Worm (Caenorhabditis elegans) whole organism, L2 larva: ENCODE results near the gene T24H7.9.
A peak's percentile ranks its signal among the peaks of the same experiment; 100 is the strongest.

Experiments used
- C34F6.9 ChIP-seq: fragments of 150-350 bp; optimal IDR thresholded peaks from 2 replicates; lab custom pipeline; 2014; ENCODE audit warnings: missing biosample characterization, missing genetic modification characterization
- F13H6.1 ChIP-seq: sonication (generic microtip); optimal IDR thresholded peaks from 2 replicates; lab custom pipeline; 2016; ENCODE audit warnings: missing genetic modification characterization, missing compliant biosample characterization
- R02D3.7 ChIP-seq: fragments of 150-350 bp; optimal IDR thresholded peaks from 2 replicates; lab custom pipeline; 2014; ENCODE audit warnings: missing biosample characterization, missing genetic modification characterization
- ama-1 ChIP-seq: fragments of 150-350 bp; optimal IDR thresholded peaks from 2 replicates; lab custom pipeline; 2018; ENCODE audit warnings: inconsistent platforms
- ceh-16 ChIP-seq: fragments of 150-350 bp; optimal IDR thresholded peaks from 2 replicates; lab custom pipeline; 2014; ENCODE audit warnings: missing biosample characterization, missing genetic modification characterization
- ceh-82 ChIP-seq: fragments of 150-350 bp; optimal IDR thresholded peaks from 2 replicates; lab custom pipeline; 2014; ENCODE audit warnings: missing biosample characterization, missing genetic modification characterization
- crh-2 ChIP-seq: sonication (generic microtip); optimal IDR thresholded peaks from 2 replicates; lab custom pipeline; 2017; ENCODE audit warnings: missing biosample characterization, missing genetic modification characterization
- dmd-4 ChIP-seq: sonication (generic microtip); optimal IDR thresholded peaks from 2 replicates; lab custom pipeline; 2017; ENCODE audit warnings: missing biosample characterization, missing genetic modification characterization
- egl-27 ChIP-seq: sonication (generic microtip); optimal IDR thresholded peaks from 3 replicates; lab custom pipeline; 2017; ENCODE audit warnings: missing biosample characterization, missing genetic modification reagents, missing genetic modification characterization
- elt-1 ChIP-seq: fragments of 150-350 bp; optimal IDR thresholded peaks from 2 replicates; lab custom pipeline; 2014; ENCODE audit warnings: missing biosample characterization, missing genetic modification characterization
- elt-3 ChIP-seq: sonication (generic microtip); optimal IDR thresholded peaks from 2 replicates; lab custom pipeline; 2017; ENCODE audit warnings: missing biosample characterization, missing genetic modification characterization
- fos-1 ChIP-seq: fragments of 150-350 bp; optimal IDR thresholded peaks from 2 replicates; lab custom pipeline; 2014; ENCODE audit warnings: missing biosample characterization, missing genetic modification characterization
- lin-13 ChIP-seq: fragments of 150-350 bp; optimal IDR thresholded peaks from 2 replicates; lab custom pipeline; 2014; ENCODE audit warnings: missing biosample characterization, missing genetic modification reagents, missing genetic modification characterization
- mab-5 ChIP-seq: fragments of 150-350 bp; optimal IDR thresholded peaks from 2 replicates; lab custom pipeline; 2014; ENCODE audit warnings: missing biosample characterization, missing genetic modification characterization
- mbf-1 ChIP-seq: sonication (generic microtip); optimal IDR thresholded peaks from 2 replicates; lab custom pipeline; 2017; ENCODE audit warnings: missing biosample characterization, missing genetic modification characterization
- mdl-1 ChIP-seq, 2 experiments: fragments of 150-350 bp in 1 of 2; sonication (generic microtip) in 1 of 2; optimal IDR thresholded peaks; 2 replicates each; lab custom pipeline; 2017; ENCODE audit warnings: missing biosample characterization in 2 of 2, missing genetic modification characterization in 2 of 2
- nhr-10 ChIP-seq: sonication (generic microtip); optimal IDR thresholded peaks from 2 replicates; lab custom pipeline; 2017; ENCODE audit warnings: missing biosample characterization, missing genetic modification characterization
- nhr-11 ChIP-seq: fragments of 150-350 bp; optimal IDR thresholded peaks from 2 replicates; lab custom pipeline; 2014; ENCODE audit warnings: missing biosample characterization, missing genetic modification characterization
- nhr-12 ChIP-seq: fragments of 150-350 bp; optimal IDR thresholded peaks from 2 replicates; lab custom pipeline; 2014; ENCODE audit warnings: missing biosample characterization, missing genetic modification characterization
- nhr-129 ChIP-seq: fragments of 150-350 bp; optimal IDR thresholded peaks from 2 replicates; lab custom pipeline; 2014; ENCODE audit warnings: missing biosample characterization, missing genetic modification characterization
- nhr-237 ChIP-seq: fragments of 150-350 bp; optimal IDR thresholded peaks from 2 replicates; lab custom pipeline; 2014; ENCODE audit warnings: missing biosample characterization, missing genetic modification characterization
- nhr-25 ChIP-seq: fragments of 150-350 bp; sonication (generic microtip); optimal IDR thresholded peaks from 3 replicates; lab custom pipeline; 2014; ENCODE audit warnings: missing biosample characterization, missing genetic modification characterization
- nhr-6 ChIP-seq: fragments of 150-350 bp; optimal IDR thresholded peaks from 2 replicates; lab custom pipeline; 2014; ENCODE audit warnings: missing biosample characterization, missing genetic modification characterization
- nhr-77 ChIP-seq: fragments of 150-350 bp; optimal IDR thresholded peaks from 2 replicates; lab custom pipeline; 2014; ENCODE audit warnings: missing biosample characterization, missing genetic modification characterization
- peb-1 ChIP-seq: fragments of 150-350 bp; optimal IDR thresholded peaks from 2 replicates; lab custom pipeline; 2014; ENCODE audit warnings: missing biosample characterization, missing genetic modification characterization
- sem-4 ChIP-seq: fragments of 150-350 bp; optimal IDR thresholded peaks from 2 replicates; lab custom pipeline; 2014; ENCODE audit warnings: missing biosample characterization, missing genetic modification reagents, missing genetic modification characterization
- skn-1 ChIP-seq: sonication (generic microtip); optimal IDR thresholded peaks from 2 replicates; lab custom pipeline; 2017; ENCODE audit warnings: missing biosample characterization, missing genetic modification characterization
- sma-3 ChIP-seq: sonication (generic microtip); optimal IDR thresholded peaks from 2 replicates; lab custom pipeline; 2016; ENCODE audit warnings: missing genetic modification reagents, missing genetic modification characterization, missing compliant biosample characterization
- sma-9 ChIP-seq, 2 experiments: fragments of 150-350 bp in 1 of 2; sonication (generic microtip) in 1 of 2; optimal IDR thresholded peaks; 2 replicates each; lab custom pipeline; 2014 to 2016; ENCODE audit warnings: missing genetic modification characterization in 2 of 2, mild to moderate bottlenecking in 1 of 2, missing biosample characterization in 1 of 2, missing compliant biosample characterization in 1 of 2, missing genetic modification reagents in 1 of 2, moderate library complexity in 1 of 2
- snpc-4 ChIP-seq: fragments of 150-350 bp; optimal IDR thresholded peaks from 2 replicates; lab custom pipeline; 2014; ENCODE audit warnings: missing biosample characterization, missing genetic modification characterization
- unc-55 ChIP-seq: fragments of 150-350 bp; sonication (generic microtip); optimal IDR thresholded peaks from 3 replicates; lab custom pipeline; 2014; ENCODE audit warnings: missing biosample characterization, missing genetic modification reagents, missing genetic modification characterization
- unc-62 ChIP-seq: fragments of 150-350 bp; optimal IDR thresholded peaks from 2 replicates; lab custom pipeline; 2014; ENCODE audit warnings: missing biosample characterization, missing genetic modification reagents, missing genetic modification characterization
- zag-1 ChIP-seq: fragments of 150-350 bp; optimal IDR thresholded peaks from 2 replicates; lab custom pipeline; 2014; ENCODE audit warnings: missing biosample characterization, missing genetic modification characterization

T24H7.9 gene

DNA sequence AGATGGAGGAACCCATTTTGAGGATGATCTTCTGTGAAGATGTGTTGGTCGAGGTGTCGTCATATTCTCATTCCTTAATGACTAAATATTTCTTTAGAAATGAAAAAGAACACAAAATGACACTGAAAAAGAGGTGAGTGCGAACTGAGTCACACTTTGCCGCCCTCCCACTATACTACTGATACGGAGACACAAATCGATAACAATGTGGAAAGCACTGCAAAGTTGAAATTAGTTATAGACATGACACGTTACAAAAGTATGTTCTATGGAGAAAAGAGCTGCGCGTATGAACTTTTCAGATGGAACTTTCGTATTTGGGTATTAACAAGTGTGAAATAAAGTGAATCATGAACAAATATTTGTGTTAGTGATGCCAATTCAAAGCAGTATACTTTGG lies 8.9 kb upstream of the T24H7.9 start, which contains the start of gene tat-4:
TSS of gene tat-4 (minus strand) at position 117 of the 400 bp plus-strand sequence.
- TF ChIP-seq fos-1 (tag; lab: Kevin White, UChicago) (peak; percentile 89), nhr-6 (tag; lab: Kevin White, UChicago) (no peak)

- TF ChIP-seq peb-1, result no peak
- TF ChIP-seq ceh-16, result no peak
- no peak for TF ChIP-seq ama-1 (lab: Kevin White, UChicago)
- no peak for TF ChIP-seq sma-3 (GFP tag; lab: Kevin White, UChicago)
- TF ChIP-seq crh-2 (tag; lab: Kevin White, UChicago), result no peak
- no peak for TF ChIP-seq mab-5
- TF ChIP-seq nhr-77, result no peak
- no peak for TF ChIP-seq ceh-82 (tag; lab: Kevin White, UChicago)
- TF ChIP-seq zag-1 (tag; lab: Kevin White, UChicago), result no peak
Measured at ce11 chrII:6241758-6242157, 6.5 kb upstream of the T24H7.9 start, which contains the start of gene T24H7.8. T24H7.8 (plus strand) TSS chrII:6242058.

DNA sequence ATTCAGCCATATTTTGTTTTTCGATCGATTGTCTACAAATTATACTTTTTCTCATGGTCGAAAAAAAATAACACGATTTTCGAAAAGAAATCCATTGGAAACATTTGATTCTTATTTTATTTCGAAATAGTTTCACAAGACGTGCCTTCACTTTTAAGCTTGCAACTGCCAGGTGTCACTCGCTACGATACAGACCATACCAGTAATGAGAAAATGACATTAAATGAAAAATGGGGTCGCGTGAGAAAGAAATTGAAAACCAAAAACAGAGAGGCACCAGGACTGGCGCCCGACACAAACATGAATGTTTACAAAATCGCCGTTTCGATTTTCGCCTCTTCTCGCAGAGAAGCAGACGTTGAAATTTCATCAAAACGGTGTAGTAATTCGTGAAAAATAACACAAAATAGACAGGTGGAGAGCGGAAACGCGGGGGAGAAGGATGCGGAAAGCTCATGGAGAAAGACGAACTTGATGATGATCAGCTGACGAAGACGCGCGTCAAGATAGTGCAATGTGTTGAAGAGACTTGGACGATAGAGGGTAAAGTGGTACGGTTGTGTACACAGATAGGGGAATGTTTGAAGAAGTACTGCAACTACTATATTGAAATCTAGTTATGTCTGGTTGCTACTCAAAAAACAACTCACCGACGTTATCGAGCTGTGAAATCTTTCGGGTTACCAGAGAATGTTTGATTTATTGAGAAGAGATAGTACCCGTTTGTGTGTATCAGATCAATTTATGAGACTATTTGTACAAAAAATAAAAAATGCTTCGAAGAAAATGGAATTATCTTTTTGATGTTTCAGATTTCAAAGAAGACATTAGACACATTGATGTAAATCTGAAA lies 1.0 kb upstream of the T24H7.9 start:
- TF ChIP-seq mdl-1 (tag; optimal IDR thresholded peaks at IDR 0.05; lab: Kevin White, UChicago) (no peak), zag-1 (tag; lab: Kevin White, UChicago) (no peak), nhr-25 (tag; lab: Kevin White, UChicago) (peak; percentile 4), C34F6.9 (tag; lab: Kevin White, UChicago) (no peak), nhr-237 (tag; lab: Kevin White, UChicago) (no peak), nhr-11 (tag; lab: Kevin White, UChicago) (no peak), ceh-16 (no peak), F13H6.1 (tag; lab: Kevin White, UChicago) (peak; percentile 46), sem-4 (no peak), mbf-1 (no peak), nhr-129 (tag; lab: Kevin White, UChicago) (peak; percentile 21), snpc-4 (no peak), nhr-12 (tag; lab: Kevin White, UChicago) (no peak), elt-3 (tag; lab: Kevin White, UChicago) (no peak), egl-27 (tag; lab: Kevin White, UChicago) (no peak), nhr-10 (tag; lab: Kevin White, UChicago) (no peak)
- TF ChIP-seq, all 48 proteins: peak for 3

- TF ChIP-seq skn-1 (tag; lab: Kevin White, UChicago), result no peak
- TF ChIP-seq fos-1 (tag; lab: Kevin White, UChicago), result no peak
- no peak for TF ChIP-seq zag-1 (tag; lab: Kevin White, UChicago)
- no peak for TF ChIP-seq nhr-25 (tag; lab: Kevin White, UChicago)
- TF ChIP-seq unc-55 (GFP tag; lab: Kevin White, UChicago), result no peak
Measured at ce11 chrII:6230116-6230515, 5.2 kb downstream of the T24H7.9 start.

DNA sequence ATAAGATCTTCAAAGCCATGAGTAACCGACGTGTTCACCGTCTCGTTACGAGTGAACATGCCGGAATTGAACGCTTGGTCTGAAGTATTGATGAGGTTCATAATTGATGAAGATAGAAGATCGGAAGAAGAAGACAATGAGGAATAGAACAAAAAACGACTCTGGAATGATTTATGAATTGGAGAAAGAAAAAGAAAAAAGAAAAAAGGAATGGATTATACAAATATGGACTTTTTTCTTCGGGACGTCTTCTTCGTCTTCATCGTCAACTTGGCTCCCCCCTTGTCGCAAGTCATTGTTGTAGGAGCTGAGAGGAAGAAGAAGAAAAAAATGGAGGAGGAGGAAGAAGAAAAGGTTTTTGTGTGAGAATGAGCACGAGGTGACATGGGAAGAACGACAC lies 8.3 kb downstream of the T24H7.9 start, which contains the start of gene srsy-2:
TSS of gene srsy-2 (minus strand) at position 101 of the 400 bp plus-strand sequence.
- TF ChIP-seq mab-5 (peak; percentile 1), sma-9 (GFP tag; optimal IDR thresholded peaks at IDR 0.05; lab: Kevin White, UChicago) (peak; percentile 8), sma-9 (tag; optimal IDR thresholded peaks at IDR 0.05; lab: Kevin White, UChicago) (no peak), unc-55 (GFP tag; lab: Kevin White, UChicago) (peak; percentile 67), elt-1 (tag; lab: Kevin White, UChicago) (no peak), lin-13 (no peak), skn-1 (tag; lab: Kevin White, UChicago) (no peak), nhr-6 (tag; lab: Kevin White, UChicago) (no peak)

DNA sequence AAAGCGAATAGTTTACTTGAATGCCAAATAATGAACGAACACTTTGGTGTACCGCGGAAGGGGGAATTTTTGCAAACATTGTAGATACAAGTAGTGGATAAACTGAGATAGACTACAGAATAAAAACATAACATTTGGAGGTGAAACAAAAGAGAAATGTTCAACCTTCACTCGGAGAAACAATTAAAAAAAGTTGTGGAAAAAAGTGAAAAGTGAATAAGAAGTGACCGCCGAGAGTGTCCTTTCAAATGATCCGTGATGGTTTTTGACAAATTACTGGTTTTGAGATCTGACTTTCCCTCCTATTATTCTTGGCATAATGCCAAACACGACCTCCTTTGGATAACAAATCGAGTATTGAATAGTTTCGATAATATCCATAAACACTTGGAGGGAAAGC lies 11.6 kb downstream of the T24H7.9 start:
- TF ChIP-seq sem-4, result no peak
- no peak for TF ChIP-seq R02D3.7 (tag; lab: Kevin White, UChicago)
- TF ChIP-seq ceh-82 (tag; lab: Kevin White, UChicago), result no peak
- TF ChIP-seq dmd-4 (tag; lab: Kevin White, UChicago), result no peak
- TF ChIP-seq unc-62 (GFP tag; lab: Kevin White, UChicago), result no peak
- no peak for TF ChIP-seq F13H6.1 (tag; lab: Kevin White, UChicago)
- no peak for TF ChIP-seq mbf-1
